Worm (Caenorhabditis elegans) whole organism, L3 larva: ENCODE data around the gene rla-2.

Source experiments
- ZK546.5 ChIP-seq: sonication (generic microtip); optimal IDR thresholded peaks from 2 replicates; lab custom pipeline; 2017; ENCODE audit warnings: missing biosample characterization, missing genetic modification characterization
- ceh-28 ChIP-seq: fragments of 150-350 bp; optimal IDR thresholded peaks from 2 replicates; lab custom pipeline; 2014; ENCODE audit warnings: missing biosample characterization, missing genetic modification reagents, missing genetic modification characterization
- ceh-82 ChIP-seq: fragments of 150-350 bp; optimal IDR thresholded peaks from 2 replicates; lab custom pipeline; 2014; ENCODE audit warnings: missing biosample characterization, missing genetic modification characterization
- lin-15B ChIP-seq: fragments of 150-350 bp; optimal IDR thresholded peaks from 2 replicates; lab custom pipeline; 2014; ENCODE audit warnings: missing biosample characterization, missing genetic modification characterization
- nhr-28 ChIP-seq: fragments of 150-350 bp; optimal IDR thresholded peaks from 2 replicates; lab custom pipeline; 2014; ENCODE audit warnings: missing biosample characterization, missing genetic modification characterization
- ztf-11 ChIP-seq: fragments of 150-350 bp; optimal IDR thresholded peaks from 2 replicates; lab custom pipeline; 2014; ENCODE audit warnings: missing biosample characterization, missing genetic modification characterization

ce11 chrIV:13353143-13353773 lies 16.8 kb downstream of the rla-2 start, which contains the start of the genes rec-8 and mex-5:
- no peak for TF ChIP-seq ceh-28 (tag; lab: Kevin White, UChicago)
- no peak for TF ChIP-seq nhr-28
- no peak for TF ChIP-seq lin-15B (tag; lab: Kevin White, UChicago)
- TF ChIP-seq ceh-82, result no peak
- no peak for TF ChIP-seq ZK546.5 (tag; lab: Kevin White, UChicago)
- TF ChIP-seq ztf-11 (tag; lab: Kevin White, UChicago), result no peak
